Worm (Caenorhabditis elegans) whole organism, L1 larva: ENCODE measurements around the gene T27A1.3.

Source experiments
- F16B12.6 ChIP-seq: fragments of 150-350 bp; optimal IDR thresholded peaks from 2 replicates; lab custom pipeline; 2014; ENCODE audit warnings: missing biosample characterization, missing genetic modification characterization
- ama-1 ChIP-seq: fragments of 150-350 bp; optimal IDR thresholded peaks from 2 replicates; lab custom pipeline; 2014
- egl-27 ChIP-seq, 2 experiments: fragments of 150-350 bp in 1 of 2; sonication (generic microtip); optimal IDR thresholded peaks; 3 replicates each; lab custom pipeline; 2017 to 2018; ENCODE audit warnings: missing biosample characterization in 2 of 2, missing genetic modification characterization in 2 of 2, missing genetic modification reagents in 2 of 2
- lsy-2 ChIP-seq, 2 experiments: fragments of 150-350 bp; optimal IDR thresholded peaks; 2 replicates each; lab custom pipeline; 2014; ENCODE audit warnings: missing biosample characterization in 2 of 2, missing genetic modification characterization in 2 of 2
- nhr-90 ChIP-seq: sonication (generic microtip); optimal IDR thresholded peaks from 2 replicates; lab custom pipeline; 2016; ENCODE audit warnings: mild to moderate bottlenecking, missing genetic modification characterization, missing compliant biosample characterization; ENCODE audit not compliant: poor library complexity
- rnt-1 ChIP-seq: sonication (generic microtip); optimal IDR thresholded peaks from 2 replicates; lab custom pipeline; 2016; ENCODE audit warnings: mild to moderate bottlenecking, missing genetic modification characterization, moderate library complexity, missing compliant biosample characterization
- unc-130 ChIP-seq: fragments of 150-350 bp; optimal IDR thresholded peaks from 2 replicates; lab custom pipeline; 2017; ENCODE audit warnings: missing biosample characterization, missing genetic modification characterization, inconsistent platforms
- unc-62 ChIP-seq: fragments of 150-350 bp; optimal IDR thresholded peaks from 2 replicates; lab custom pipeline; 2014; ENCODE audit warnings: missing biosample characterization, missing genetic modification reagents, missing genetic modification characterization
- unc-86 ChIP-seq: sonication (generic microtip); optimal IDR thresholded peaks from 2 replicates; lab custom pipeline; 2016; ENCODE audit warnings: missing genetic modification characterization, missing compliant biosample characterization
- ztf-11 ChIP-seq, 2 experiments: sonication (generic microtip); optimal IDR thresholded peaks; 2 replicates each; lab custom pipeline; 2016 to 2017; ENCODE audit warnings: missing genetic modification characterization in 2 of 2, missing biosample characterization in 1 of 2, missing compliant biosample characterization in 1 of 2
- ztf-4 ChIP-seq: fragments of 150-350 bp; optimal IDR thresholded peaks from 2 replicates; lab custom pipeline; 2014; ENCODE audit warnings: missing biosample characterization, missing genetic modification characterization

DNA sequence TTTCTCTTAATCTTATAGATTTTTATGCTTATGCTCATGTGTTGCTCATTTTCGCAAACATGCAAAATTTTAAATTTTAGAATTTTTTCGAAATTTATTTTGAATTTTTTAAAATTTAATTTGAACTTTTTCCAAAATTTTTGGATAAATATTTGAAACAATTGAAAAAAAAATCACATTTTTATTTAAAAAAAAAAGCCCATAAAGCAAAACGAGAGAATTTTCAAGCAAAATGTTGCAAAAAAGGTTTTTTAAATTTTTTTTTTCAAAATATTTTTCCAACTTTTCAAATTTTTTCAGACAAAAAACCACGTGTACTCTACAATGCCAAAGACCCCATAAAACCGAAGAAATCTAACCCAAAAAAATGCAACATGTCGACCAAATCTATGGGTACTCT lies 20.9 kb downstream of the T27A1.3 start, which contains the start of the genes C09E8.1 and C09E8.6:
- TF ChIP-seq lsy-2 (tag; optimal IDR thresholded peaks at IDR 0.05; lab: Kevin White, UChicago), result no peak
- no peak for TF ChIP-seq ztf-11 (tag; optimal IDR thresholded peaks at IDR 0.05; lab: Kevin White, UChicago)
- TF ChIP-seq egl-27 (tag; optimal IDR thresholded peaks at IDR 0.05; lab: Kevin White, UChicago), result no peak
- no peak for TF ChIP-seq unc-130 (tag; lab: Kevin White, UChicago)
- TF ChIP-seq rnt-1 (tag; lab: Kevin White, UChicago), result no peak
- TF ChIP-seq nhr-90 (tag; lab: Kevin White, UChicago), result no peak
- TF ChIP-seq ztf-4 (tag; lab: Kevin White, UChicago), result no peak
- no peak for TF ChIP-seq F16B12.6 (tag; lab: Kevin White, UChicago)
- TF ChIP-seq ama-1 (lab: Kevin White, UChicago), result no peak
- TF ChIP-seq unc-86 (tag; lab: Kevin White, UChicago), result no peak
- TF ChIP-seq unc-62 (GFP tag; lab: Kevin White, UChicago), result no peak
